4 fruit fly cellular contexts compared by ENCODE assay signal in genomic region chr3L:2158689-2159310, dm6.
TF ChIP-seq lines count a peak whose summit lies in the region.

No protein-coding gene starts in this region.

- no peak for TF ChIP-seq CTCF in whole organism, embryonic (GFP tag; optimal IDR thresholded peaks at IDR 0.05; lab: Kevin White, UChicago)

TF ChIP-seq in whole organism, embryonic, 481 proteins besides CTCF, POLR2A, EP300 and RAD21 (continues in another document):
- TF ChIP-seq shn (GFP tag; optimal IDR thresholded peaks at IDR 0.05; lab: Kevin White, UChicago) (no peak), wor (GFP tag; IDR thresholded peaks at IDR 0.05; lab: Robert Waterston, UW) (0 out of 2 replicates have a peak, but pooled peaks have one; percentile 17), CG7963 (GFP tag; IDR thresholded peaks at IDR 0.05; lab: Robert Waterston, UW; ENCODE audit: partially characterized antibody) (no peak), Stat92E (GFP tag; optimal IDR thresholded peaks at IDR 0.05; lab: Kevin White, UChicago) (peak in 1 of 3 experiments; percentile 70), pb (GFP tag; optimal IDR thresholded peaks at IDR 0.05; lab: Kevin White, UChicago) (no peak), vvl (GFP tag; IDR thresholded peaks at IDR 0.05; lab: Robert Waterston, UW) (peak; percentile 81), CG8388 (GFP tag; optimal IDR thresholded peaks at IDR 0.05; lab: Kevin White, UChicago) (peak; percentile 69), NC2α (GFP tag; optimal IDR thresholded peaks at IDR 0.05; lab: Kevin White, UChicago) (no peak), CG13123 (GFP tag; optimal IDR thresholded peaks at IDR 0.05; lab: Kevin White, UChicago) (no peak), CG7556 (GFP tag; optimal IDR thresholded peaks at IDR 0.05; lab: Kevin White, UChicago) (peak; percentile 40), CG13287 (GFP tag; IDR thresholded peaks at IDR 0.05; lab: Robert Waterston, UW; ENCODE audit: partially characterized antibody) (no peak), row (GFP tag; IDR thresholded peaks at IDR 0.05; lab: Robert Waterston, UW) (peak; percentile 61; the same call in 2 of the 3 replicates), CG10267 (tag; optimal IDR thresholded peaks at IDR 0.05; lab: Kevin White, UChicago) (peak; percentile 53), unpg (GFP tag; optimal IDR thresholded peaks at IDR 0.05; lab: Kevin White, UChicago) (peak; percentile 60), NfI (GFP tag; optimal IDR thresholded peaks at IDR 0.05; lab: Kevin White, UChicago) (no peak), tna (GFP tag; IDR thresholded peaks at IDR 0.05; lab: Robert Waterston, UW; ENCODE audit: partially characterized antibody) (no peak), Abd-B (GFP tag; optimal IDR thresholded peaks at IDR 0.05; lab: Kevin White, UChicago) (peak; percentile 20), oc (tag; optimal IDR thresholded peaks at IDR 0.05; lab: Kevin White, UChicago) (peak; percentile 70), CG1024 (GFP tag; IDR thresholded peaks at IDR 0.05; lab: Robert Waterston, UW) (0 out of 2 replicates have a peak, but pooled peaks have one; percentile 42), CG2712 (tag; optimal IDR thresholded peaks at IDR 0.05; lab: Kevin White, UChicago) (peak; percentile 83), tgo (GFP tag; IDR thresholded peaks at IDR 0.05; lab: Robert Waterston, UW) (peak; percentile 52; the same call in 2 of the 3 replicates)

TF ChIP-seq in whole organism, prepupa, 60 proteins besides CTCF, POLR2A, EP300 and RAD21 (continues in another document):
- TF ChIP-seq Ets21C (GFP tag; optimal IDR thresholded peaks at IDR 0.05; lab: Kevin White, UChicago) (no peak), Eip93F (GFP tag; optimal IDR thresholded peaks at IDR 0.05; lab: Kevin White, UChicago) (no peak), Hr4 (GFP tag; optimal IDR thresholded peaks at IDR 0.05; lab: Kevin White, UChicago) (peak; percentile 56), acj6 (GFP tag; optimal IDR thresholded peaks at IDR 0.05; lab: Kevin White, UChicago) (no peak), Ets96B (tag; optimal IDR thresholded peaks at IDR 0.05; lab: Kevin White, UChicago) (no peak), OdsH (GFP tag; optimal IDR thresholded peaks at IDR 0.05; lab: Kevin White, UChicago) (peak; percentile 1), CG10669 (GFP tag; optimal IDR thresholded peaks at IDR 0.05; lab: Kevin White, UChicago) (no peak), CG11762 (GFP tag; optimal IDR thresholded peaks at IDR 0.05; lab: Kevin White, UChicago; ENCODE audit: insufficient read depth) (no peak), salr (GFP tag; optimal IDR thresholded peaks at IDR 0.05; lab: Kevin White, UChicago) (no peak), CG4318 (GFP tag; optimal IDR thresholded peaks at IDR 0.05; lab: Kevin White, UChicago) (no peak), CG32006 (GFP tag; optimal IDR thresholded peaks at IDR 0.05; lab: Kevin White, UChicago) (peak; percentile 69), lz (GFP tag; optimal IDR thresholded peaks at IDR 0.05; lab: Kevin White, UChicago) (peak; percentile 18), pdm3 (GFP tag; optimal IDR thresholded peaks at IDR 0.05; lab: Kevin White, UChicago) (peak; percentile 34), CG1621 (tag; optimal IDR thresholded peaks at IDR 0.05; lab: Kevin White, UChicago) (no peak), Eip75B (GFP tag; optimal IDR thresholded peaks at IDR 0.05; lab: Kevin White, UChicago) (no peak), CG15336 (GFP tag; IDR thresholded peaks at IDR 0.05; lab: Robert Waterston, UW) (peak; percentile 50; the same call in 1 of the 2 replicates), CG16779 (tag; optimal IDR thresholded peaks at IDR 0.05; lab: Kevin White, UChicago) (no peak), CG11902 (GFP tag; optimal IDR thresholded peaks at IDR 0.05; lab: Kevin White, UChicago) (no peak), Lpt (GFP tag; optimal IDR thresholded peaks at IDR 0.05; lab: Kevin White, UChicago) (no peak), CG11294 (GFP tag; IDR thresholded peaks at IDR 0.05; lab: Robert Waterston, UW) (no peak), ss (GFP tag; optimal IDR thresholded peaks at IDR 0.05; lab: Kevin White, UChicago) (no peak), CG34406 (GFP tag; optimal IDR thresholded peaks at IDR 0.05; lab: Kevin White, UChicago) (no peak), svp (GFP tag; lab: Kevin White, UChicago) (peak; percentile 55), CG6163 (GFP tag; IDR thresholded peaks at IDR 0.05; lab: Robert Waterston, UW) (peak; percentile 61; the same call in 1 of the 3 replicates)

TF ChIP-seq in whole organism, pupa, 21 proteins besides CTCF, POLR2A, EP300 and RAD21:
- TF ChIP-seq CG9948 (tag; optimal IDR thresholded peaks at IDR 0.05; lab: Kevin White, UChicago) (peak; percentile 12), CG8159 (tag; optimal IDR thresholded peaks at IDR 0.05; lab: Kevin White, UChicago) (peak; percentile 20), Pif1A (GFP tag; optimal IDR thresholded peaks at IDR 0.05; lab: Kevin White, UChicago) (peak; percentile 8), Ets98B (GFP tag; IDR thresholded peaks at IDR 0.05; lab: Robert Waterston, UW) (peak; percentile 28; the same call in 1 of the 2 replicates), CG8301 (tag; optimal IDR thresholded peaks at IDR 0.05; lab: Kevin White, UChicago) (peak; percentile 38), EcR (GFP tag; optimal IDR thresholded peaks at IDR 0.05; lab: Kevin White, UChicago) (no peak), CG13204 (GFP tag; optimal IDR thresholded peaks at IDR 0.05; lab: Kevin White, UChicago) (no peak), CG14655 (GFP tag; optimal IDR thresholded peaks at IDR 0.05; lab: Kevin White, UChicago) (peak; percentile 26)
TF ChIP-seq in whole organism, pupa: peak in this region for 6.

TF ChIP-seq in whole organism, wandering third instar larva, 38 proteins besides CTCF, POLR2A, EP300 and RAD21:
- TF ChIP-seq dsf (GFP tag; optimal IDR thresholded peaks at IDR 0.05; lab: Kevin White, UChicago; ENCODE audit: borderline replicate concordance) (no peak), foxo (GFP tag; optimal IDR thresholded peaks at IDR 0.05; lab: Kevin White, UChicago) (peak in 1 of 2 experiments; percentile 9), h (GFP tag; optimal IDR thresholded peaks at IDR 0.05; lab: Kevin White, UChicago) (peak; percentile 24), rgr (GFP tag; optimal IDR thresholded peaks at IDR 0.05; lab: Kevin White, UChicago) (no peak), dmrt93B (GFP tag; optimal IDR thresholded peaks at IDR 0.05; lab: Kevin White, UChicago) (no peak)

Comparison
In these comparisons a context has a peak if more than half of its experiments do, and no peak if none do; other contexts are left out.
1. Of the 7 proteins assayed by ChIP-seq in both whole organism, embryonic and whole organism, prepupa: peak only in whole organism, embryonic: Blimp-1 and Sox102F; only in whole organism, prepupa: Gug and Hr39; in both: none; in neither: 3.